Worm (Caenorhabditis elegans) whole organism, early embryonic: ENCODE results near the gene R03H10.1.

Experiments
- B0310.2 ChIP-seq: sonication (generic microtip); optimal IDR thresholded peaks from 2 replicates; lab custom pipeline; 2016; ENCODE audit warnings: mild to moderate bottlenecking, missing genetic modification characterization, missing compliant biosample characterization
- F13C5.2 ChIP-seq: sonication (generic microtip); optimal IDR thresholded peaks from 2 replicates; lab custom pipeline; 2017; ENCODE audit warnings: mild to moderate bottlenecking, missing genetic modification characterization, inconsistent platforms, missing compliant biosample characterization
- ama-1 ChIP-seq: fragments of 150-350 bp; optimal IDR thresholded peaks from 2 replicates; lab custom pipeline; 2014
- ceh-13 ChIP-seq: fragments of 200-800 bp; sonication (Bioruptor generic); optimal IDR thresholded peaks from 2 replicates; lab custom pipeline; 2018; ENCODE audit warnings: mild to moderate bottlenecking, missing genetic modification characterization, missing compliant biosample characterization
- ceh-36 ChIP-seq: sonication (generic microtip); optimal IDR thresholded peaks from 2 replicates; lab custom pipeline; 2016; ENCODE audit warnings: missing genetic modification characterization, inconsistent platforms, missing compliant biosample characterization
- flt-1 ChIP-seq: fragments of 200-800 bp; sonication (Bioruptor generic); IDR thresholded peaks from 2 replicates; pipeline ENCODE4 v1.3.6; 2022; ENCODE audit warnings: missing genetic modification characterization, missing compliant biosample characterization
- hnd-1 ChIP-seq: sonication (generic microtip); optimal IDR thresholded peaks from 2 replicates; lab custom pipeline; 2016; ENCODE audit warnings: missing genetic modification characterization, missing compliant biosample characterization
- scrt-1 ChIP-seq: fragments of 200-800 bp; sonication (Bioruptor generic); IDR thresholded peaks from 2 replicates; pipeline ENCODE4 v1.3.6; 2022; ENCODE audit warnings: missing genetic modification characterization, missing compliant biosample characterization
- sea-1 ChIP-seq: fragments of 200-800 bp; sonication (Bioruptor generic); conservative IDR thresholded peaks from 2 replicates; pipeline ENCODE4 v1.3.6; 2022; ENCODE audit warnings: missing genetic modification characterization, missing compliant biosample characterization
- tbx-11 ChIP-seq: fragments of 200-800 bp; sonication (Bioruptor generic); IDR thresholded peaks from 2 replicates; pipeline ENCODE4 v1.3.6; 2022; ENCODE audit warnings: missing genetic modification characterization, missing compliant biosample characterization
- tbx-37 ChIP-seq: fragments of 200-800 bp; sonication (Bioruptor generic); conservative IDR thresholded peaks from 2 replicates; pipeline ENCODE4 v1.3.6; 2022; ENCODE audit warnings: missing genetic modification reagents, missing genetic modification characterization, missing compliant biosample characterization

DNA sequence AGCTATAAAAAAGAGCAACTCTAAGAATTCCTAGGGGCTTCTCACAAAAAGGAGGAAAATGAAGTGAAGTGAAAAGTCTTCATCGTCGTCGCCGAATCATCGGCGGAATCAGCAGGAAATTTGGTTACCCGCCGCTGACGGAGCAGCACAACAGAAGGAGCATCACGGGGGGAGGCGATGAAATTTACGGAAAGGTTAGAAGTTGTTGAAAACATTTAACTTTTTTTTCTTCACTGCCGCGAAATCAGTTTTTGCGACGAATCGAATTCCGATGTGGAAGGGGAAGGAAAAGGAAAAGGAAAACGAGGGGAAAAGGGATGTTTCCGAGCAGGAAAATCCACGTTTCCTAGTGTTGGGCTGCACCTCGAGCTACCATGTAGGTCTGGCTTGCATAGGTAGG lies 46.7 kb upstream of the R03H10.1 start:
- TF ChIP-seq ceh-36 (tag; lab: Kevin White, UChicago) (no peak), B0310.2 (no peak), ama-1 (lab: Kevin White, UChicago) (no peak), hnd-1 (tag; lab: Kevin White, UChicago) (no peak), tbx-11 (GFP tag; lab: Robert Waterston, UW) (no peak), tbx-37 (GFP tag; lab: Robert Waterston, UW) (no peak), F13C5.2 (tag; lab: Kevin White, UChicago) (no peak), scrt-1 (no peak), flt-1 (no peak), sea-1 (GFP tag; lab: Robert Waterston, UW) (no peak), ceh-13 (GFP tag; lab: Kevin White, UChicago) (no peak)
